Fruit fly (Drosophila melanogaster) whole organism, embryonic: Measurements from ENCODE around the gene Vps39.

Experiments
- Antp ChIP-seq: fragments of 200-800 bp; sonication (Bioruptor generic); optimal IDR thresholded peaks from 3 replicates; lab custom pipeline; 2016; ENCODE audit warnings: missing biosample characterization, missing genetic modification characterization
- Atf-2 ChIP-seq: fragments of 200-800 bp; sonication (Bioruptor generic); optimal IDR thresholded peaks from 2 replicates; lab custom pipeline; 2016; ENCODE audit warnings: missing biosample characterization, missing genetic modification characterization
- CG12071 ChIP-seq: fragments of 200-800 bp; sonication (Bioruptor generic); optimal IDR thresholded peaks from 3 replicates; lab custom pipeline; 2018; ENCODE audit warnings: missing biosample characterization, mild to moderate bottlenecking, missing genetic modification characterization
- CG12236 ChIP-seq: fragments of 200-800 bp; sonication (Bioruptor generic); optimal IDR thresholded peaks from 2 replicates; lab custom pipeline; 2016; ENCODE audit warnings: missing biosample characterization, missing genetic modification characterization
- CG12659 ChIP-seq: fragments of 200-800 bp; sonication (Bioruptor generic); optimal IDR thresholded peaks from 3 replicates; lab custom pipeline; 2017; ENCODE audit warnings: mild to moderate bottlenecking, missing biosample characterization, missing genetic modification reagents, missing genetic modification characterization
- CG12769 ChIP-seq: fragments of 200-800 bp; sonication (Bioruptor generic); optimal IDR thresholded peaks from 2 replicates; lab custom pipeline; 2019; ENCODE audit warnings: missing biosample characterization, mild to moderate bottlenecking, missing genetic modification characterization, moderate library complexity
- CG13894 ChIP-seq: fragments of 200-800 bp; sonication (Bioruptor generic); optimal IDR thresholded peaks from 3 replicates; lab custom pipeline; 2018; ENCODE audit warnings: missing biosample characterization, mild to moderate bottlenecking, missing genetic modification characterization, moderate library complexity
- CG15073 ChIP-seq: fragments of 200-800 bp; sonication (Bioruptor generic); optimal IDR thresholded peaks from 2 replicates; lab custom pipeline; 2016; ENCODE audit warnings: missing biosample characterization, missing genetic modification characterization
- CG1529 ChIP-seq: fragments of 200-800 bp; sonication (Bioruptor generic); optimal IDR thresholded peaks from 3 replicates; lab custom pipeline; 2018; ENCODE audit warnings: missing biosample characterization, missing genetic modification characterization
- CG1603 ChIP-seq: fragments of 200-800 bp; sonication (Bioruptor generic); optimal IDR thresholded peaks from 2 replicates; lab custom pipeline; 2019; ENCODE audit warnings: missing biosample characterization, mild to moderate bottlenecking, missing genetic modification characterization, moderate library complexity
- CG17568 ChIP-seq: fragments of 200-800 bp; sonication (Bioruptor generic); optimal IDR thresholded peaks from 2 replicates; lab custom pipeline; 2018; ENCODE audit warnings: missing biosample characterization, mild to moderate bottlenecking, missing genetic modification characterization, moderate library complexity
- CG6272 ChIP-seq: fragments of 200-800 bp; sonication (Bioruptor generic); IDR thresholded peaks from 2 replicates; pipeline ENCODE4 v1.3.6; 2022; ENCODE audit warnings: missing biosample characterization, missing genetic modification characterization
- CG6654 ChIP-seq: fragments of 200-800 bp; sonication (Bioruptor generic); optimal IDR thresholded peaks from 2 replicates; lab custom pipeline; 2017; ENCODE audit warnings: missing biosample characterization, mild to moderate bottlenecking, missing genetic modification characterization
- CG9727 ChIP-seq: fragments of 200-800 bp; sonication (Bioruptor generic); optimal IDR thresholded peaks from 3 replicates; lab custom pipeline; 2017; ENCODE audit warnings: missing biosample characterization, mild to moderate bottlenecking, missing genetic modification characterization
- CrebB ChIP-seq: fragments of 200-800 bp; sonication (Bioruptor generic); optimal IDR thresholded peaks from 3 replicates; lab custom pipeline; 2018; ENCODE audit warnings: missing biosample characterization, mild to moderate bottlenecking, missing genetic modification characterization
- D19B ChIP-seq: fragments of 200-800 bp; sonication (Bioruptor generic); optimal IDR thresholded peaks from 2 replicates; lab custom pipeline; 2017; ENCODE audit warnings: missing biosample characterization, mild to moderate bottlenecking, missing genetic modification characterization
- E2f2 ChIP-seq: fragments of 200-800 bp; sonication (Bioruptor generic); IDR thresholded peaks from 2 replicates; pipeline ENCODE4 v1.3.6; 2022; ENCODE audit warnings: missing biosample characterization, missing genetic modification characterization
- Fer3 ChIP-seq: fragments of 200-800 bp; sonication (Bioruptor generic); optimal IDR thresholded peaks from 2 replicates; lab custom pipeline; 2018; ENCODE audit warnings: missing biosample characterization, mild to moderate bottlenecking, missing genetic modification characterization, moderate library complexity
- Kr ChIP-seq: fragments of 200-800 bp; sonication (Bioruptor generic); optimal IDR thresholded peaks from 2 replicates; lab custom pipeline; 2017; ENCODE audit warnings: missing biosample characterization, mild to moderate bottlenecking, missing genetic modification characterization
- Max ChIP-seq: fragments of 200-800 bp; sonication (Bioruptor generic); optimal IDR thresholded peaks from 2 replicates; lab custom pipeline; 2016; ENCODE audit warnings: missing biosample characterization, mild to moderate bottlenecking, missing genetic modification characterization
- Med ChIP-seq: fragments of 200-800 bp; sonication (Bioruptor generic); peaks from one replicate; lab custom pipeline; 2016; ENCODE audit warnings: missing biosample characterization, missing genetic modification characterization, mild to moderate bottlenecking, inconsistent platforms, moderate library complexity
- Oli ChIP-seq: fragments of 200-800 bp; sonication (Bioruptor generic); optimal IDR thresholded peaks from 2 replicates; lab custom pipeline; 2018; ENCODE audit warnings: missing biosample characterization, mild to moderate bottlenecking, missing genetic modification characterization, moderate library complexity
- Sry-β ChIP-seq: fragments of 200-800 bp; sonication (Bioruptor generic); optimal IDR thresholded peaks from 2 replicates; lab custom pipeline; 2018; ENCODE audit warnings: missing biosample characterization, mild to moderate bottlenecking, missing genetic modification characterization, moderate library complexity
- Ssrp ChIP-seq: fragments of 200-800 bp; sonication (Bioruptor generic); optimal IDR thresholded peaks from 2 replicates; lab custom pipeline; 2018; ENCODE audit warnings: missing biosample characterization, mild to moderate bottlenecking, missing genetic modification characterization, moderate library complexity
- abd-A ChIP-seq: fragments of 200-800 bp; sonication (Bioruptor generic); optimal IDR thresholded peaks from 3 replicates; lab custom pipeline; 2019; ENCODE audit warnings: missing biosample characterization, mild to moderate bottlenecking, missing genetic modification characterization, moderate library complexity
- ap ChIP-seq: fragments of 200-800 bp; sonication (Bioruptor generic); IDR thresholded peaks from 2 replicates; pipeline ENCODE4 v1.3.6; 2022; ENCODE audit warnings: missing biosample characterization, missing genetic modification characterization
- ara ChIP-seq: fragments of 200-800 bp; sonication (Bioruptor generic); IDR thresholded peaks from 2 replicates; pipeline ENCODE4 v1.3.6; 2022; ENCODE audit warnings: missing biosample characterization, missing genetic modification characterization
- crol ChIP-seq: fragments of 200-800 bp; sonication (Bioruptor generic); IDR thresholded peaks from 2 replicates; pipeline ENCODE4 v1.3.6; 2022; ENCODE audit warnings: missing biosample characterization, missing genetic modification characterization
- en ChIP-seq: fragments of 200-800 bp; sonication (Bioruptor generic); optimal IDR thresholded peaks from 2 replicates; lab custom pipeline; 2016; ENCODE audit warnings: missing biosample characterization, missing genetic modification characterization
- ewg ChIP-seq: fragments of 200-800 bp; sonication (Bioruptor generic); optimal IDR thresholded peaks from 3 replicates; lab custom pipeline; 2017; ENCODE audit warnings: mild to moderate bottlenecking, missing biosample characterization, missing genetic modification reagents, missing genetic modification characterization
- gcm ChIP-seq: fragments of 200-800 bp; sonication (Bioruptor generic); optimal IDR thresholded peaks from 2 replicates; lab custom pipeline; 2019; ENCODE audit warnings: missing biosample characterization, mild to moderate bottlenecking, missing genetic modification characterization, moderate library complexity
- gcm2 ChIP-seq: fragments of 200-800 bp; sonication (Bioruptor generic); optimal IDR thresholded peaks from 2 replicates; lab custom pipeline; 2016; ENCODE audit warnings: missing biosample characterization, missing genetic modification characterization
- grn ChIP-seq: fragments of 200-800 bp; sonication (Bioruptor generic); optimal IDR thresholded peaks from 3 replicates; lab custom pipeline; 2017; ENCODE audit warnings: missing biosample characterization, missing genetic modification characterization
- hbn ChIP-seq: fragments of 200-800 bp; sonication (Bioruptor generic); IDR thresholded peaks from 2 replicates; pipeline ENCODE4 v1.3.6; 2022; ENCODE audit warnings: missing biosample characterization, missing genetic modification characterization; ENCODE audit not compliant: partially characterized antibody
- jigr1 ChIP-seq: fragments of 200-800 bp; sonication (Bioruptor generic); IDR thresholded peaks from 3 replicates; pipeline ENCODE4 v1.3.6; 2022; ENCODE audit warnings: missing biosample characterization, missing genetic modification characterization
- jumu ChIP-seq: fragments of 200-800 bp; sonication (Bioruptor generic); optimal IDR thresholded peaks from 3 replicates; lab custom pipeline; 2016; ENCODE audit warnings: missing biosample characterization, missing genetic modification characterization
- kay ChIP-seq: fragments of 200-800 bp; sonication (Bioruptor generic); optimal IDR thresholded peaks from 2 replicates; lab custom pipeline; 2016; ENCODE audit warnings: missing biosample characterization, missing genetic modification characterization
- lab ChIP-seq: fragments of 200-800 bp; sonication (Bioruptor generic); optimal IDR thresholded peaks from 3 replicates; lab custom pipeline; 2017; ENCODE audit warnings: missing biosample characterization, missing genetic modification characterization, mild to moderate bottlenecking, moderate library complexity, missing genetic modification reagents
- maf-S ChIP-seq: fragments of 200-800 bp; sonication (Bioruptor generic); optimal IDR thresholded peaks from 2 replicates; lab custom pipeline; 2016; ENCODE audit warnings: missing biosample characterization, missing genetic modification characterization
- mam ChIP-seq: fragments of 200-800 bp; sonication (Bioruptor generic); optimal IDR thresholded peaks from 3 replicates; lab custom pipeline; 2016; ENCODE audit warnings: missing biosample characterization, missing genetic modification characterization
- mirr ChIP-seq: fragments of 200-800 bp; sonication (Bioruptor generic); optimal IDR thresholded peaks from 3 replicates; lab custom pipeline; 2018; ENCODE audit warnings: missing biosample characterization, mild to moderate bottlenecking, missing genetic modification characterization
- mld ChIP-seq: fragments of 200-800 bp; sonication (Bioruptor generic); IDR thresholded peaks from 3 replicates; pipeline ENCODE4 v1.3.6; 2022; ENCODE audit warnings: missing biosample characterization, missing genetic modification characterization; ENCODE audit not compliant: partially characterized antibody
- nerfin-1 ChIP-seq: fragments of 200-800 bp; sonication (Bioruptor generic); optimal IDR thresholded peaks from 3 replicates; lab custom pipeline; 2019; ENCODE audit warnings: missing biosample characterization, mild to moderate bottlenecking, missing genetic modification characterization, moderate library complexity
- onecut ChIP-seq: fragments of 200-800 bp; sonication (Bioruptor generic); IDR thresholded peaks from 2 replicates; pipeline ENCODE4 v1.3.6; 2022; ENCODE audit warnings: missing biosample characterization, missing genetic modification characterization
- pan ChIP-seq, 4 experiments: fragments of >200 bp in 3 of 4; fragments of 200-800 bp in 1 of 4; sonication (Bioruptor generic) in 1 of 4; optimal IDR thresholded peaks in 3 of 4; IDR thresholded peaks in 1 of 4; 2 replicates each; pipeline versions ENCODE4 v1.3.6 to Lab custom; 2017 to 2022; ENCODE audit warnings: missing biosample characterization in 2 of 4, missing genetic modification characterization in 2 of 4, mixed read lengths in 1 of 4
- seq ChIP-seq: fragments of 200-800 bp; sonication (Bioruptor generic); IDR thresholded peaks from 2 replicates; pipeline ENCODE4 v1.3.6; 2022; ENCODE audit warnings: missing biosample characterization, missing genetic modification characterization
- slp2 ChIP-seq: fragments of 200-800 bp; sonication (Bioruptor generic); optimal IDR thresholded peaks from 2 replicates; lab custom pipeline; 2016; ENCODE audit warnings: missing biosample characterization, missing genetic modification characterization
- sug ChIP-seq: fragments of 200-800 bp; optimal IDR thresholded peaks from 2 replicates; lab custom pipeline; 2019; ENCODE audit warnings: missing biosample characterization, mild to moderate bottlenecking, missing genetic modification characterization, moderate library complexity
- ttk ChIP-seq: fragments of 200-800 bp; sonication (Bioruptor generic); IDR thresholded peaks from 2 replicates; pipeline ENCODE4 v2.1.2; 2022; ENCODE audit warnings: missing biosample characterization, missing genetic modification characterization
- zen ChIP-seq: fragments of 200-800 bp; sonication (Bioruptor generic); optimal IDR thresholded peaks from 3 replicates; lab custom pipeline; 2018; ENCODE audit warnings: missing biosample characterization, mild to moderate bottlenecking, missing genetic modification characterization, moderate library complexity

Vps39 gene

DNA sequence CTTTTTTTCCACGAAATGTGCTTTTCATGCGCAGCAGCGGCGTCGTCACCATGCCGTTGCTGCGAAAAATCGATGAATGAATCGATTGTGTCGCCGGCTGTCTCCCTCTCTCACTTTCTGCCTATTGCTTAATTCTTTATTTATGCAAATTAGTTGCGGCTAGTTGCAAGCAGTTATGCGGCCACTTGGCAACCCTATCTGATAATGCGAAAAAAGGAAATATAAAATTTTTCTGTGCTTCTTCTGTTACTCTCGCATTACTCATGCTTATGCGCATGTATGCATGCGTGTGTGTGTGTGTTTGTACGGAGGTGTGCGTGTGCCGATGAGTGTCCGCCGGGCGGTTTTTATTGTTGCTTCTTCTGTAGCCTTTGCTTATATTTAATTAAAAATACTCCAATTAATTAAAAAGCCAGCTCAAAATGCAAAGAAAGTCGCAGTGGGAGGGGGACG is 30.5 kb downstream of the Vps39 start (continued):
- TF ChIP-seq CG1529 (GFP tag; lab: Kevin White, UChicago): no peak
- TF ChIP-seq Max: no peak
- peak; percentile 6 for TF ChIP-seq D19B (GFP tag; lab: Kevin White, UChicago)
- TF ChIP-seq hbn (GFP tag; lab: Robert Waterston, UW): no peak
- peak; percentile 70 for TF ChIP-seq kay (GFP tag; lab: Kevin White, UChicago)
- TF ChIP-seq seq (GFP tag; lab: Robert Waterston, UW): 0 out of 2 replicates have a peak, but pooled peaks have one; percentile 3
- TF ChIP-seq Ssrp: no peak
- no peak for TF ChIP-seq gcm2 (GFP tag; lab: Kevin White, UChicago)
- no peak for TF ChIP-seq ap (GFP tag; lab: Robert Waterston, UW)
- peak; percentile 1 for TF ChIP-seq jumu (GFP tag; lab: Kevin White, UChicago)
- TF ChIP-seq nerfin-1 (tag; lab: Kevin White, UChicago): peak; percentile 6
- TF ChIP-seq CG1603 (tag; lab: Kevin White, UChicago): no peak
- TF ChIP-seq CG12769 (tag; lab: Kevin White, UChicago): no peak
- TF ChIP-seq mirr (GFP tag; lab: Kevin White, UChicago): peak; percentile 49
- no peak for TF ChIP-seq Fer3 (tag; lab: Kevin White, UChicago)
- peak; percentile 59 for TF ChIP-seq lab (GFP tag; lab: Kevin White, UChicago)
- TF ChIP-seq en (GFP tag; lab: Kevin White, UChicago): no peak
- TF ChIP-seq CG12071 (GFP tag; lab: Kevin White, UChicago): peak; percentile 58
- no peak for TF ChIP-seq grn
- no peak for TF ChIP-seq sug (tag; lab: Kevin White, UChicago)
- TF ChIP-seq onecut: peak; percentile 100
- peak; percentile 40 for TF ChIP-seq CG12659
- TF ChIP-seq CG13894 (tag; lab: Kevin White, UChicago): no peak
- TF ChIP-seq mld (GFP tag; lab: Robert Waterston, UW): no peak
- TF ChIP-seq CG15073 (GFP tag; lab: Kevin White, UChicago): no peak
- TF ChIP-seq gcm (GFP tag; lab: Kevin White, UChicago): no peak
- TF ChIP-seq CG17568 (GFP tag; lab: Kevin White, UChicago): no peak
- TF ChIP-seq maf-S (GFP tag; lab: Kevin White, UChicago): peak; percentile 13
- TF ChIP-seq pan (optimal IDR thresholded peaks at IDR 0.05; lab: Kevin White, UChicago): no peak
- TF ChIP-seq pan (GFP tag; optimal IDR thresholded peaks at IDR 0.05 in 1 of 2, IDR thresholded peaks at IDR 0.05 in 1 of 2): peak in 1 of 2 experiments; percentile 14
- TF ChIP-seq abd-A: peak; percentile 9
- TF ChIP-seq ara: no peak
- peak; percentile 83 for TF ChIP-seq Med
- TF ChIP-seq slp2 (GFP tag; lab: Kevin White, UChicago): no peak
- no peak for TF ChIP-seq E2f2 (GFP tag; lab: Robert Waterston, UW)
- TF ChIP-seq Atf-2: no peak
- peak; percentile 24 for TF ChIP-seq Antp (GFP tag; lab: Kevin White, UChicago)
- no peak for TF ChIP-seq CG6654 (GFP tag; lab: Kevin White, UChicago)
- TF ChIP-seq CG12236 (GFP tag; lab: Kevin White, UChicago): no peak
- no peak for TF ChIP-seq mam (GFP tag; lab: Kevin White, UChicago)
- TF ChIP-seq jigr1 (GFP tag; lab: Robert Waterston, UW): no peak
- TF ChIP-seq ewg (GFP tag; lab: Kevin White, UChicago): peak; percentile 84
- TF ChIP-seq Sry-β (GFP tag; lab: Kevin White, UChicago): no peak
- TF ChIP-seq CG9727 (GFP tag; lab: Kevin White, UChicago): no peak
- no peak for TF ChIP-seq zen (tag; lab: Kevin White, UChicago)
- TF ChIP-seq CG6272 (GFP tag; lab: Robert Waterston, UW): no peak
- TF ChIP-seq CrebB (tag; lab: Kevin White, UChicago): peak; percentile 11
- TF ChIP-seq Oli (tag; lab: Kevin White, UChicago): no peak
- TF ChIP-seq ttk (GFP tag; lab: Robert Waterston, UW): no peak
- TF ChIP-seq crol (GFP tag; lab: Robert Waterston, UW): peak; percentile 49; the same call in 1 of the 2 replicates
- TF ChIP-seq Kr: no peak
